Worm (Caenorhabditis elegans) whole organism, L2 larva: ENCODE measurements around the gene cblc-1.

Experiments
- ama-1 ChIP-seq: fragments of 150-350 bp; optimal IDR thresholded peaks from 2 replicates; lab custom pipeline; 2018; ENCODE audit warnings: inconsistent platforms
- nhr-12 ChIP-seq: fragments of 150-350 bp; optimal IDR thresholded peaks from 2 replicates; lab custom pipeline; 2014; ENCODE audit warnings: missing biosample characterization, missing genetic modification characterization
- nhr-25 ChIP-seq: fragments of 150-350 bp; sonication (generic microtip); optimal IDR thresholded peaks from 3 replicates; lab custom pipeline; 2014; ENCODE audit warnings: missing biosample characterization, missing genetic modification characterization
- nhr-6 ChIP-seq: fragments of 150-350 bp; optimal IDR thresholded peaks from 2 replicates; lab custom pipeline; 2014; ENCODE audit warnings: missing biosample characterization, missing genetic modification characterization
- sma-3 ChIP-seq: sonication (generic microtip); optimal IDR thresholded peaks from 2 replicates; lab custom pipeline; 2016; ENCODE audit warnings: missing genetic modification reagents, missing genetic modification characterization, missing compliant biosample characterization
- unc-62 ChIP-seq: fragments of 150-350 bp; optimal IDR thresholded peaks from 2 replicates; lab custom pipeline; 2014; ENCODE audit warnings: missing biosample characterization, missing genetic modification reagents, missing genetic modification characterization

DNA sequence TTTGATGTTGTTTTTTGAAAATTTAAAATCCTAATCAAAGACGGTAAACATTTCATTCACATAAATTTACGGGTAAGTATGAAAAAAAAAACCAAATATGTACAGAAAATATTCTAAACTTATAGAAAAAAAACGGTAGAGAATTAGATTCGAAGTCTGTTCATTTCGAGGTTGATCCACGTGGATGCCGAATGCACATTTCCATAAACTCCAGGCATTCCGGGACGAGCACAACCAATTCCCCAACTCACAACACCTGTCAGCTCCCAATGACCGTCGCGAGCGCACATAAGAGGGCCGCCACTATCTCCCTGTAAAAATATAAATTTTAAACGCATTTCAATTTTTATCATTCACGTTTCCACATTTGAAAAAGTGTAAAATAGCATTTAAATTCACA, 7.2 kb upstream of the cblc-1 start:
- TF ChIP-seq nhr-25 (tag; lab: Kevin White, UChicago): no peak
- TF ChIP-seq unc-62 (GFP tag; lab: Kevin White, UChicago): no peak
- no peak for TF ChIP-seq sma-3 (GFP tag; lab: Kevin White, UChicago)
- no peak for TF ChIP-seq ama-1 (lab: Kevin White, UChicago)
- no peak for TF ChIP-seq nhr-12 (tag; lab: Kevin White, UChicago)
- no peak for TF ChIP-seq nhr-6 (tag; lab: Kevin White, UChicago)
